Worm (Caenorhabditis elegans) whole organism, L1 larva: Measurements from ENCODE around the gene F54F7.14.
A peak's percentile ranks its signal among the peaks of the same experiment; 100 is the strongest.

Experiments used
- C16A3.4 ChIP-seq: fragments of 150-350 bp; optimal IDR thresholded peaks from 2 replicates; lab custom pipeline; 2014; ENCODE audit warnings: missing biosample characterization, missing genetic modification characterization
- Y116A8C.19 ChIP-seq: sonication (generic microtip); optimal IDR thresholded peaks from 2 replicates; lab custom pipeline; 2016; ENCODE audit warnings: missing compliant biosample characterization, missing genetic modification characterization, borderline replicate concordance
- alr-1 ChIP-seq: fragments of 200-800 bp; sonication (Bioruptor generic); optimal IDR thresholded peaks from 2 replicates; lab custom pipeline; 2018; ENCODE audit warnings: borderline replicate concordance, mild to moderate bottlenecking, missing genetic modification characterization, missing compliant biosample characterization
- ceh-63 ChIP-seq: fragments of 200-800 bp; sonication (Bioruptor generic); optimal IDR thresholded peaks from 2 replicates; lab custom pipeline; 2018; ENCODE audit warnings: mild to moderate bottlenecking, missing genetic modification characterization, missing compliant biosample characterization
- ceh-90 ChIP-seq: sonication (generic microtip); optimal IDR thresholded peaks from 2 replicates; lab custom pipeline; 2016; ENCODE audit warnings: missing genetic modification characterization, missing compliant biosample characterization
- ces-1 ChIP-seq: fragments of 150-350 bp; optimal IDR thresholded peaks from 2 replicates; lab custom pipeline; 2014; ENCODE audit warnings: missing biosample characterization, missing genetic modification reagents, missing genetic modification characterization
- dsc-1 ChIP-seq: sonication (generic microtip); optimal IDR thresholded peaks from 2 replicates; lab custom pipeline; 2016; ENCODE audit warnings: mild to moderate bottlenecking, missing genetic modification characterization, missing compliant biosample characterization
- egl-27 ChIP-seq, 2 experiments: fragments of 150-350 bp in 1 of 2; sonication (generic microtip); optimal IDR thresholded peaks; 3 replicates each; lab custom pipeline; 2017 to 2018; ENCODE audit warnings: missing biosample characterization in 2 of 2, missing genetic modification characterization in 2 of 2, missing genetic modification reagents in 2 of 2
- elt-2 ChIP-seq: sonication (generic microtip); optimal IDR thresholded peaks from 2 replicates; lab custom pipeline; 2016; ENCODE audit warnings: missing genetic modification characterization, mild to moderate bottlenecking, inconsistent platforms, missing compliant biosample characterization, missing genetic modification reagents
- fkh-10 ChIP-seq: sonication (generic microtip); optimal IDR thresholded peaks from 2 replicates; lab custom pipeline; 2017; ENCODE audit warnings: missing biosample characterization, missing genetic modification reagents, missing genetic modification characterization
- fkh-4 ChIP-seq: sonication (generic microtip); optimal IDR thresholded peaks from 2 replicates; lab custom pipeline; 2016; ENCODE audit warnings: missing compliant biosample characterization, missing genetic modification characterization, borderline replicate concordance
- fkh-8 ChIP-seq: sonication (generic microtip); optimal IDR thresholded peaks from 2 replicates; lab custom pipeline; 2016; ENCODE audit warnings: mild to moderate bottlenecking, missing genetic modification characterization, missing compliant biosample characterization
- hlh-4 ChIP-seq: sonication (generic microtip); optimal IDR thresholded peaks from 2 replicates; lab custom pipeline; 2016; ENCODE audit warnings: mild to moderate bottlenecking, missing genetic modification characterization, missing compliant biosample characterization
- hpl-2 ChIP-seq: fragments of 150-350 bp; optimal IDR thresholded peaks from 2 replicates; lab custom pipeline; 2014; ENCODE audit warnings: missing biosample characterization, missing genetic modification reagents, missing genetic modification characterization
- isw-1 ChIP-seq: fragments of 200-800 bp; sonication (Bioruptor generic); IDR thresholded peaks from 2 replicates; pipeline ENCODE4 v1.3.6; 2022; ENCODE audit warnings: missing genetic modification characterization, missing compliant biosample characterization
- lin-13 ChIP-seq: fragments of 150-350 bp; optimal IDR thresholded peaks from 2 replicates; lab custom pipeline; 2014; ENCODE audit warnings: missing biosample characterization, missing genetic modification reagents, missing genetic modification characterization
- lin-14 ChIP-seq: fragments of 200-800 bp; sonication (Bioruptor generic); optimal IDR thresholded peaks from 2 replicates; lab custom pipeline; 2018; ENCODE audit warnings: mild to moderate bottlenecking, missing genetic modification characterization, moderate library complexity, missing compliant biosample characterization
- lin-39 ChIP-seq: fragments of 150-350 bp; optimal IDR thresholded peaks from 2 replicates; lab custom pipeline; 2014; ENCODE audit warnings: missing biosample characterization, missing genetic modification reagents, missing genetic modification characterization
- lir-3 ChIP-seq: sonication (generic microtip); optimal IDR thresholded peaks from 2 replicates; lab custom pipeline; 2016; ENCODE audit warnings: mild to moderate bottlenecking, missing genetic modification characterization, moderate library complexity, missing compliant biosample characterization; ENCODE audit not compliant: poor library complexity
- mep-1 ChIP-seq: fragments of 150-350 bp; optimal IDR thresholded peaks from 2 replicates; lab custom pipeline; 2014; ENCODE audit warnings: missing biosample characterization, missing genetic modification characterization
- nhr-11 ChIP-seq: fragments of 150-350 bp; optimal IDR thresholded peaks from 2 replicates; lab custom pipeline; 2014; ENCODE audit warnings: missing biosample characterization, missing genetic modification characterization
- nhr-19 ChIP-seq: fragments of 200-800 bp; sonication (Bioruptor generic); conservative IDR thresholded peaks from 2 replicates; pipeline ENCODE4 v1.3.6; 2022; ENCODE audit warnings: missing genetic modification characterization, missing compliant biosample characterization
- nhr-237 ChIP-seq: fragments of 150-350 bp; optimal IDR thresholded peaks from 2 replicates; lab custom pipeline; 2014; ENCODE audit warnings: missing biosample characterization, missing genetic modification characterization
- nhr-28 ChIP-seq: fragments of 150-350 bp; optimal IDR thresholded peaks from 2 replicates; lab custom pipeline; 2014; ENCODE audit warnings: missing biosample characterization, missing genetic modification characterization
- nhr-84 ChIP-seq: sonication (generic microtip); optimal IDR thresholded peaks from 2 replicates; lab custom pipeline; 2017; ENCODE audit warnings: missing biosample characterization, missing genetic modification characterization
- pqm-1 ChIP-seq: sonication (generic microtip); optimal IDR thresholded peaks from 3 replicates; lab custom pipeline; 2017; ENCODE audit warnings: missing biosample characterization, missing genetic modification characterization
- skn-1 ChIP-seq: fragments of 150-350 bp; optimal IDR thresholded peaks from 2 replicates; lab custom pipeline; 2014; ENCODE audit warnings: missing biosample characterization, missing genetic modification characterization
- snpc-4 ChIP-seq: fragments of 150-350 bp; optimal IDR thresholded peaks from 2 replicates; lab custom pipeline; 2014; ENCODE audit warnings: missing biosample characterization, missing genetic modification characterization
- sox-4 ChIP-seq: sonication (generic microtip); optimal IDR thresholded peaks from 2 replicates; lab custom pipeline; 2016; ENCODE audit warnings: missing genetic modification characterization, missing compliant biosample characterization
- unc-86 ChIP-seq: sonication (generic microtip); optimal IDR thresholded peaks from 2 replicates; lab custom pipeline; 2016; ENCODE audit warnings: missing genetic modification characterization, missing compliant biosample characterization
- vab-15 ChIP-seq: sonication (generic microtip); optimal IDR thresholded peaks from 2 replicates; lab custom pipeline; 2017; ENCODE audit warnings: missing genotype, mild to moderate bottlenecking, missing genetic modification characterization, missing compliant biosample characterization
- xbp-1 ChIP-seq: sonication (generic microtip); optimal IDR thresholded peaks from 2 replicates; lab custom pipeline; 2016; ENCODE audit warnings: missing genetic modification characterization, missing compliant biosample characterization
- zag-1 ChIP-seq: fragments of 150-350 bp; optimal IDR thresholded peaks from 2 replicates; lab custom pipeline; 2014; ENCODE audit warnings: missing biosample characterization, missing genetic modification characterization
- zip-4 ChIP-seq: fragments of 200-800 bp; sonication (Bioruptor generic); optimal IDR thresholded peaks from 2 replicates; lab custom pipeline; 2018; ENCODE audit warnings: mild to moderate bottlenecking, missing genetic modification characterization, moderate library complexity, missing compliant biosample characterization
- ztf-4 ChIP-seq: fragments of 150-350 bp; optimal IDR thresholded peaks from 2 replicates; lab custom pipeline; 2014; ENCODE audit warnings: missing biosample characterization, missing genetic modification characterization

F54F7.14 gene

DNA sequence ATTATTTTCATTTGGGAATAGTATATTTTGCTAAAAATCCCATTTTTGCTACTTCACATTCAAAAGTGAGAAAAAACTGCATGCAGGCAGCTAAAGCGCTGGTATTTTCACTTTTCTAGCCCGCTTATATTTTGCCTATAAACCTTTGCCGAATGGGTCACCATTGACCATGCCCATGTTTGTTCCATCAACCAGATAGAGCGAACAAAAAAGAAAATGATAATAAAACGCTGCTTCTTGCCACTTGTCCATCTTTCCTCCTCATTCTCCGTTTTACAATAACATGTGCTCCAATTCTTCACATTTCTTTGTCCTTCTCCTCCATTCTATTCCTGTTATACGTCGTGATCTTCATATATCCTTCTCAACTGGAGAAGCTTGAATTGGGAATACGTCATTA is 27.0 kb upstream of the F54F7.14 start, which contains the start of gene tag-241:
TSS of gene tag-241 (plus strand) at position 301 of the 400 bp plus-strand sequence.
- TF ChIP-seq zag-1 (tag; lab: Kevin White, UChicago) (no peak), lin-14 (peak; percentile 1)
- TF ChIP-seq, all 84 proteins: peak for 1

- TF ChIP-seq unc-86 (tag; lab: Kevin White, UChicago), result no peak
- TF ChIP-seq fkh-10 (GFP tag; lab: Kevin White, UChicago), result peak; percentile 62
Measured at ce11 chrX:11826892-11827291, 23.8 kb upstream of the F54F7.14 start.

- TF ChIP-seq skn-1, result no peak
- no peak for TF ChIP-seq unc-86 (tag; lab: Kevin White, UChicago)
- no peak for TF ChIP-seq alr-1 (tag; lab: Kevin White, UChicago)
- TF ChIP-seq xbp-1, result no peak
- TF ChIP-seq hpl-2 (GFP tag; lab: Kevin White, UChicago), result no peak
- TF ChIP-seq C16A3.4 (tag; lab: Kevin White, UChicago), result no peak
- no peak for TF ChIP-seq vab-15 (tag; lab: Kevin White, UChicago)
- TF ChIP-seq zip-4 (GFP tag; lab: Kevin White, UChicago), result no peak
- TF ChIP-seq egl-27 (tag; optimal IDR thresholded peaks at IDR 0.05; lab: Kevin White, UChicago), result no peak
- TF ChIP-seq ceh-90, result no peak
- no peak for TF ChIP-seq snpc-4 (tag; lab: Kevin White, UChicago)
- no peak for TF ChIP-seq nhr-84 (tag; lab: Kevin White, UChicago)
Measured at ce11 chrX:11827528-11827927, 23.1 kb upstream of the F54F7.14 start.

DNA sequence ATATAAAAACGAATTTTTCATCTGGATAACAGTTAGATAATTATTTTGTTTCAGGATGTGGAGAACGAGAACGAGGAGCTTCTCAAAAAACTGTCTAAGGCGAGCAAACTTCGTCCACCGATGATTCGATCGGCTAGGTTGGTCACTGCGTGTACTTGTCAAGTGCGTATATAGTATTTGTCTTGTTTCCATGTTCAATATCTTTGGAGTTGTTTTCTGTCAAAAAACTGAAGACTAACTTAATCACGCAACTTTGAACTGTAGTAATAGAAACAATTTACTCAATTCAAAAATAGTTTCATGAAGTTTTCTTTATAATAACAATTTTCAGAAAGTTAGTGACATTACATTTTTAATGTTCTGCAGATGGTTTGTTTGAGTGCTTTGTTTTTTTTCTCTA is 22.0 kb upstream of the F54F7.14 start:
- no peak for TF ChIP-seq elt-2 (tag; lab: Kevin White, UChicago)
- no peak for TF ChIP-seq unc-86 (tag; lab: Kevin White, UChicago)
- TF ChIP-seq Y116A8C.19 (tag; lab: Kevin White, UChicago), result no peak
- no peak for TF ChIP-seq nhr-28 (tag; lab: Kevin White, UChicago)
- no peak for TF ChIP-seq ztf-4 (tag; lab: Kevin White, UChicago)
- TF ChIP-seq ceh-63 (GFP tag; lab: Kevin White, UChicago), result no peak
- no peak for TF ChIP-seq lir-3 (tag; lab: Kevin White, UChicago)
- TF ChIP-seq hlh-4 (tag; lab: Kevin White, UChicago), result no peak
- no peak for TF ChIP-seq lin-39
- no peak for TF ChIP-seq ceh-90
- no peak for TF ChIP-seq pqm-1 (tag; lab: Kevin White, UChicago)
- TF ChIP-seq ces-1 (GFP tag; lab: Kevin White, UChicago), result no peak
- no peak for TF ChIP-seq lin-13
- TF ChIP-seq fkh-4 (tag; lab: Kevin White, UChicago), result no peak
- TF ChIP-seq nhr-237 (tag; lab: Kevin White, UChicago), result no peak
- TF ChIP-seq sox-4 (tag; lab: Kevin White, UChicago), result no peak
- no peak for TF ChIP-seq fkh-10 (GFP tag; lab: Kevin White, UChicago)
- TF ChIP-seq fkh-8 (tag; lab: Kevin White, UChicago), result no peak
- TF ChIP-seq, all 84 proteins: peak for 0

ce11 chrX:11837378-11837777 is 13.3 kb upstream of the F54F7.14 start, which contains the start of gene taf-7.1:
TSS of gene taf-7.1 (minus strand) at chrX:11837478.
- TF ChIP-seq ceh-63 (GFP tag; lab: Kevin White, UChicago) (no peak), dsc-1 (no peak), xbp-1 (no peak), lin-13 (no peak), isw-1 (GFP tag; lab: Robert Waterston, UW) (no peak), fkh-8 (tag; lab: Kevin White, UChicago) (no peak), mep-1 (tag; lab: Kevin White, UChicago) (no peak), nhr-19 (no peak), nhr-11 (tag; lab: Kevin White, UChicago) (no peak)
- TF ChIP-seq, all 84 proteins: peak for 0
